Worm (Caenorhabditis elegans): Measurements from ENCODE around the gene swd-2.2.

The swd-2.2 gene

ce11 chrIV:7794709-7795108 lies 20.5 kb downstream of the swd-2.2 start, which contains the start of gene ntp-1:
TSS of gene ntp-1 (minus strand) at chrIV:7794809.
- no peak for TF ChIP-seq hmg-11 (tag; optimal IDR thresholded peaks at IDR 0.05)
- TF ChIP-seq lsy-12 (tag; optimal IDR thresholded peaks at IDR 0.05) = no peak
- no peak for TF ChIP-seq nhr-23 (tag; optimal IDR thresholded peaks at IDR 0.05)
- no peak for TF ChIP-seq ceh-16 (tag; optimal IDR thresholded peaks at IDR 0.05)
- TF ChIP-seq nhr-237 (tag; optimal IDR thresholded peaks at IDR 0.05) = no peak

- TF ChIP-seq nhr-28 (tag; optimal IDR thresholded peaks at IDR 0.05) = no peak
- TF ChIP-seq nhr-76 (tag; optimal IDR thresholded peaks at IDR 0.05) = no peak
- no peak for TF ChIP-seq nhr-43 (tag; optimal IDR thresholded peaks at IDR 0.05; ENCODE audit: poor library complexity, severe bottlenecking)
- no peak for TF ChIP-seq ztf-4 (tag; optimal IDR thresholded peaks at IDR 0.05)
- TF ChIP-seq nhr-23 (tag; optimal IDR thresholded peaks at IDR 0.05) = no peak
- no peak for TF ChIP-seq unc-62 (GFP tag; optimal IDR thresholded peaks at IDR 0.05)
- no peak for TF ChIP-seq pqm-1 (tag; optimal IDR thresholded peaks at IDR 0.05)
- TF ChIP-seq ztf-11 (tag; optimal IDR thresholded peaks at IDR 0.05) = no peak
These were observed 22.4 kb downstream of the swd-2.2 start, which contains the start of gene sgo-1 for ce11 chrIV:7796432-7797113. TSS of gene sgo-1 (minus strand) at chrIV:7796482.

ce11 chrIV:7800338-7800737 lies 26.1 kb downstream of the swd-2.2 start:
- TF ChIP-seq ceh-16 (tag; optimal IDR thresholded peaks at IDR 0.05) = no peak

- TF ChIP-seq R02D3.7 (tag; optimal IDR thresholded peaks at IDR 0.05) = no peak
- no peak for TF ChIP-seq unc-62 (GFP tag; optimal IDR thresholded peaks at IDR 0.05)
- TF ChIP-seq elt-3 (tag; optimal IDR thresholded peaks at IDR 0.05) = no peak
- no peak for TF ChIP-seq pqm-1 (tag; optimal IDR thresholded peaks at IDR 0.05)
- TF ChIP-seq nhr-237 (tag; optimal IDR thresholded peaks at IDR 0.05) = no peak
- TF ChIP-seq nhr-11 (tag; optimal IDR thresholded peaks at IDR 0.05) = no peak
- TF ChIP-seq ceh-28 (tag; optimal IDR thresholded peaks at IDR 0.05) = no peak
- no peak for TF ChIP-seq mml-1 (tag; optimal IDR thresholded peaks at IDR 0.05)
- TF ChIP-seq tbx-2 (tag; optimal IDR thresholded peaks at IDR 0.05) = no peak
- no peak for TF ChIP-seq snpc-4 (tag; optimal IDR thresholded peaks at IDR 0.05)
- no peak for TF ChIP-seq egl-27 (tag; optimal IDR thresholded peaks at IDR 0.05)
- TF ChIP-seq pha-4 (tag; optimal IDR thresholded peaks at IDR 0.05) = no peak
- TF ChIP-seq zag-1 (tag; optimal IDR thresholded peaks at IDR 0.05) = no peak
- no peak for TF ChIP-seq elt-2 (tag; optimal IDR thresholded peaks at IDR 0.05)
- TF ChIP-seq egl-5 (tag; optimal IDR thresholded peaks at IDR 0.05) = no peak
- TF ChIP-seq nhr-25 (tag; optimal IDR thresholded peaks at IDR 0.05) = no peak
- no peak for TF ChIP-seq nhr-23 (tag; optimal IDR thresholded peaks at IDR 0.05)
- TF ChIP-seq nhr-28 (tag; optimal IDR thresholded peaks at IDR 0.05) = no peak
- TF ChIP-seq lin-15B (tag; optimal IDR thresholded peaks at IDR 0.05) = no peak
- no peak for TF ChIP-seq fkh-2 (tag; optimal IDR thresholded peaks at IDR 0.05)
These were observed 29.0 kb downstream of the swd-2.2 start, which contains the start of gene C33H5.16 for ce11 chrIV:7803250-7803649. TSS of gene C33H5.16 (minus strand) at chrIV:7803350.

- no peak for TF ChIP-seq daf-12 (tag; optimal IDR thresholded peaks at IDR 0.05)
- no peak for TF ChIP-seq elt-3 (tag; optimal IDR thresholded peaks at IDR 0.05)
- TF ChIP-seq mdl-1 (tag; optimal IDR thresholded peaks at IDR 0.05) = no peak
- TF ChIP-seq zag-1 (tag; optimal IDR thresholded peaks at IDR 0.05) = no peak
- no peak for TF ChIP-seq nhr-28 (tag; optimal IDR thresholded peaks at IDR 0.05)
- TF ChIP-seq nhr-237 (tag; optimal IDR thresholded peaks at IDR 0.05) = no peak
These were observed 30.5 kb downstream of the swd-2.2 start, which contains the start of gene C33H5.2 for ce11 chrIV:7804740-7805139. TSS of gene C33H5.2 (plus strand) at chrIV:7805040.

- TF ChIP-seq nhr-12 (tag; optimal IDR thresholded peaks at IDR 0.05) = no peak
- TF ChIP-seq nhr-76 (tag; optimal IDR thresholded peaks at IDR 0.05) = no peak
- no peak for TF ChIP-seq daf-12 (tag; optimal IDR thresholded peaks at IDR 0.05)
- peak; percentile 83 for TF ChIP-seq elt-1 (tag; optimal IDR thresholded peaks at IDR 0.05)
- no peak for TF ChIP-seq hmg-11 (tag; optimal IDR thresholded peaks at IDR 0.05)
- no peak for TF ChIP-seq tbx-2 (tag; optimal IDR thresholded peaks at IDR 0.05)
- TF ChIP-seq nhr-67 (tag; optimal IDR thresholded peaks at IDR 0.05) = no peak
- TF ChIP-seq nhr-23 (tag; optimal IDR thresholded peaks at IDR 0.05) = no peak
These were observed 34.4 kb downstream of the swd-2.2 start, which contains the start of gene C33H5.1 for ce11 chrIV:7808583-7808982. TSS of gene C33H5.1 (plus strand) at chrIV:7808912.

Data from whole organism, L3 larva.